Worm (Caenorhabditis elegans) whole organism, early embryonic: ENCODE measurements around the gene T05C1.5.

Experiments used
- ets-7 ChIP-seq: sonication (generic microtip); optimal IDR thresholded peaks from 2 replicates; lab custom pipeline; 2016; ENCODE audit warnings: missing genotype, missing genetic modification characterization, missing compliant biosample characterization
- hnd-1 ChIP-seq: sonication (generic microtip); optimal IDR thresholded peaks from 2 replicates; lab custom pipeline; 2016; ENCODE audit warnings: missing genetic modification characterization, missing compliant biosample characterization
- pes-1 ChIP-seq: fragments of 200-800 bp; sonication (Bioruptor generic); IDR thresholded peaks from 2 replicates; pipeline ENCODE4 v1.3.6; 2022; ENCODE audit warnings: missing genetic modification reagents, missing genetic modification characterization, missing compliant biosample characterization

DNA sequence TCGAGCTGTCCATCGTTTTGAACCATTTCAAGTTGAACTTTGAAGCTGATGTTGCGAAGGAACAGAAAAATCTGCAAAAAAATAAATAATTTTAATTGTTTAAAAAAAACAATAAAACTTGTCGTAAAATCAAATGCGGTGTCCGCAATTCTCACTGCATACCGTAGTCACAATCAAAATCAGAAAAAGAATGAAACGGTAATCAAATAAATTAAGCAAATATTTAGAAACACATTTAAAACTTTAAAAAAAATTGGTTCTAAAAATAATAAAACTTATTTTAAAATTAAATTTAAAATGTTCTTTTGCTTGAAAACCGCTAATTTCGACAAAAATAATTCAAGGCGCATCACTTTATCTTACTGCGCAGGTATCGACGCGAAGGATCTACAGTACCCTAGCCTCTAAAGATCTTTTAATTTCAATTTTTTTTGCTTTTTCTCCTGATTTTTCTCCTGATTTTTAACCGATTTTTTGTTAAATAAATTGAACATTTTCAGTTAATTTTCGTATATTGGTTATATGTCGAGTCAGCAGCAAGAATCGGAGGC lies 32.6 kb upstream of the T05C1.5 start, which contains the start of the genes B0304.4 and B0304.2:
- TF ChIP-seq pes-1 (GFP tag; lab: Robert Waterston, UW) (no peak), ets-7 (tag; lab: Kevin White, UChicago) (no peak), hnd-1 (tag; lab: Kevin White, UChicago) (no peak)
